Worm (Caenorhabditis elegans): Measurements from ENCODE around the gene coq-2.
A peak's percentile ranks its signal among the peaks of the same experiment; 100 is the strongest.

Gene coq-2

DNA sequence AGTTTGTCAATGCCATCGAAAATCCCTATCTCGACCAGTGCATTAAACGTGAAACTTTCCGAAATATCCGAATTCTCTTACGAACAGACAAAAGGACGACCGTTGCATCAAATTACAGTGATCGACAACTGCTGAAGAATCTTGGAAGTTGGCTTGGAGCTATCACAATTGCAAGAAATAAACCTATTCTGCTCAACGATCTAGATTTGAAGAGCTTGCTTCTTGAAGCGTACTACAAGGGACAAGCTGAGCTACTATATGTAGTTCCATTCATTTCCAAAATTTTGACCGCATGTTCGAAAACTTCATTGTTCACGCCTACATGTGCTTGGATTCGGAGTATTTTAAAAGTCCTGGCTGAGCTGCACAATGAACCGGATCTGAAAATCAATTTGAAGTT is 18.2 kb downstream of the coq-2 start:
- TF ChIP-seq spr-3 (GFP tag; optimal IDR thresholded peaks at IDR 0.05) (no peak), aha-1 (tag) (peak; percentile 95), unc-62 (GFP tag; optimal IDR thresholded peaks at IDR 0.05 in 1 of 2) (peak in 1 of 2 experiments; percentile 85), unc-62 (tag; optimal IDR thresholded peaks at IDR 0.05) (no peak)

DNA sequence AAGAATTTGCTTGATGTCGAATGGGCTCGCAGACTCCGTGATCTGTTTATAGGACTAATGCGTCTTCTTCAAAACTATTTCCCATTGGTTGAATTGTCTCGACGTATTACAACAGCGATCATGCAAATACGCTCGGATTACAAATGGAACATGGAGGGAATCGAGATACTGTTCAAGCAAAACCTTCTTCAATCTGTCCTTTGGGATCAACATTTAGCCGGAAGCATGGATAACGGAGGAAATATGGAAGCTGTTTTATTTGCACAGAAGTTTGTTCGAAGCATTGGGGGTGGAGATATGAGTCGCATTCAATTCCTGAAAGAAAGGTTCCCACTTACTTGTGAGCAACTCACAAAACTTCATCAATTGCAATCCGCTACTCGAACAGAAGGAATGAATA is 20.0 kb downstream of the coq-2 start:
- TF ChIP-seq madf-5 (GFP tag; IDR thresholded peaks at IDR 0.05) (no peak), ztf-11 (tag; optimal IDR thresholded peaks at IDR 0.05) (no peak), pha-4 (GFP tag; IDR thresholded peaks at IDR 0.05) (no peak), pha-4 (tag; optimal IDR thresholded peaks at IDR 0.05) (no peak), F44E2.7 (GFP tag; IDR thresholded peaks at IDR 0.05) (no peak), unc-62 (GFP tag; optimal IDR thresholded peaks at IDR 0.05 in 1 of 2) (peak in 1 of 2 experiments; percentile 95), unc-62 (tag; optimal IDR thresholded peaks at IDR 0.05) (no peak), ceh-20 (GFP tag; IDR thresholded peaks at IDR 0.05) (no peak), ceh-62 (tag; optimal IDR thresholded peaks at IDR 0.05) (no peak)

DNA sequence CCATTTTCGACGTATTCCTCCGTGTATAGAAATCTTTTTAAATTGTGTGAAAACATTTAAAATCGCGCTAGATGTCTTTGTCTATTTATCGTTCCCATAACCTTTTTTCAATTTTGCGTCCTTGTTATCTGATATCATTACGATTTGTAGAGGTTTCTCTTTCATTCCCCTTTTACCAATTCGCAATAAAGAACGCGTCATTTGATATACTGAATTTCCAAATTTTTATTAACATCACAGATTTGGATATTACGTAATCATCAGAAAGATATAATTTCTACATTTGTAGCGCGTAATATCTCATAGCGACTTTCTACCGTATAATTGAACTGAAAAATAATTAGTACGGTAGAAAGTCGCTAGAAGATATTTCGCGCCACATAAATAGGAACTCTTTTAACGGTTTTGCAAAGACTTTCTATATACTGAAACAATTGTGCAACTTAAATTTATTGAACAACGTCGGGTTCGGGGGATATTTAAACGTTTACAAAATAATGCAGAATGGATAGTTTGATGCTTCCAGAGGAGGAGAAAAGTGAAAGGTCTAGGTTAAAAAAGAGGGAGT is 23.0 kb downstream of the coq-2 start:
- no peak for TF ChIP-seq F44E2.7 (GFP tag; IDR thresholded peaks at IDR 0.05)
- TF ChIP-seq ceh-20 (GFP tag; IDR thresholded peaks at IDR 0.05): no peak
- TF ChIP-seq mxl-3 (GFP tag; optimal IDR thresholded peaks at IDR 0.05): no peak
- TF ChIP-seq spr-3 (GFP tag; optimal IDR thresholded peaks at IDR 0.05): no peak
- TF ChIP-seq pqm-1 (tag; optimal IDR thresholded peaks at IDR 0.05): no peak
- peak; percentile 43 for TF ChIP-seq F49E8.2 (tag; optimal IDR thresholded peaks at IDR 0.05; ENCODE audit: borderline replicate concordance)
- no peak for TF ChIP-seq attf-4 (tag; optimal IDR thresholded peaks at IDR 0.05)
- no peak for TF ChIP-seq zfp-3 (GFP tag; conservative IDR thresholded peaks at IDR 0.05)
- no peak for TF ChIP-seq daf-8 (GFP tag; IDR thresholded peaks at IDR 0.05)
- no peak for TF ChIP-seq hif-1 (tag; optimal IDR thresholded peaks at IDR 0.05)
- no peak for TF ChIP-seq daf-19 (GFP tag; conservative IDR thresholded peaks at IDR 0.05)
- TF ChIP-seq aha-1 (tag): peak; percentile 9
- TF ChIP-seq Y105C5A.15 (GFP tag; IDR thresholded peaks at IDR 0.05): no peak
- TF ChIP-seq Y5F2A.4 (GFP tag; optimal IDR thresholded peaks at IDR 0.05): no peak
- TF ChIP-seq mdl-1 (tag; optimal IDR thresholded peaks at IDR 0.05): no peak
- 0 out of 2 replicates have a peak, but pooled peaks have one; percentile 28 for TF ChIP-seq Y75B8A.6 (GFP tag; IDR thresholded peaks at IDR 0.05)
- peak; percentile 53; the same call in 1 of the 2 replicates for TF ChIP-seq pha-4 (GFP tag; IDR thresholded peaks at IDR 0.05)
- no peak for TF ChIP-seq pha-4 (tag; optimal IDR thresholded peaks at IDR 0.05)
- TF ChIP-seq mes-2 (tag; optimal IDR thresholded peaks at IDR 0.05; ENCODE audit: poor library complexity, severe bottlenecking): no peak
- TF ChIP-seq rbr-2 (tag; optimal IDR thresholded peaks at IDR 0.05): no peak
- no peak for TF ChIP-seq D1046.2 (GFP tag; IDR thresholded peaks at IDR 0.05)
- no peak for TF ChIP-seq lin-1 (GFP tag; IDR thresholded peaks at IDR 0.05)
- no peak for TF ChIP-seq dmd-6 (GFP tag; IDR thresholded peaks at IDR 0.05)
- no peak for TF ChIP-seq ces-1 (GFP tag; optimal IDR thresholded peaks at IDR 0.05)
- TF ChIP-seq hlh-11 (tag; optimal IDR thresholded peaks at IDR 0.05): no peak
- no peak for TF ChIP-seq tag-97 (GFP tag; IDR thresholded peaks at IDR 0.05)
- no peak for TF ChIP-seq ztf-7 (tag; optimal IDR thresholded peaks at IDR 0.05)
- TF ChIP-seq ctbp-1 (GFP tag; IDR thresholded peaks at IDR 0.05): no peak
- TF ChIP-seq aly-2 (tag; optimal IDR thresholded peaks at IDR 0.05): no peak
- TF ChIP-seq T26A8.4 (GFP tag; IDR thresholded peaks at IDR 0.05): 0 out of 2 replicates have a peak, but pooled peaks have one; percentile 6
- peak in 1 of 2 experiments; percentile 1 for TF ChIP-seq lsy-2 (tag; optimal IDR thresholded peaks at IDR 0.05)
- 0 out of 2 replicates have a peak, but pooled peaks have one; percentile 39 for TF ChIP-seq Y48G9A.11 (GFP tag; IDR thresholded peaks at IDR 0.05)
- no peak for TF ChIP-seq snpc-1.2 (GFP tag; IDR thresholded peaks at IDR 0.05)
- peak; percentile 37; the same call in 1 of the 2 replicates for TF ChIP-seq arid-1 (GFP tag; conservative IDR thresholded peaks at IDR 0.05)
- no peak for TF ChIP-seq zip-2 (tag; optimal IDR thresholded peaks at IDR 0.05)
- no peak for TF ChIP-seq ZK546.5 (tag; optimal IDR thresholded peaks at IDR 0.05)
- TF ChIP-seq cey-2 (tag; optimal IDR thresholded peaks at IDR 0.05; ENCODE audit: borderline replicate concordance, insufficient read depth): no peak
- TF ChIP-seq tra-1 (GFP tag; IDR thresholded peaks at IDR 0.05): no peak
- TF ChIP-seq spr-1 (tag; optimal IDR thresholded peaks at IDR 0.05): no peak
- no peak for TF ChIP-seq dmd-8 (GFP tag; IDR thresholded peaks at IDR 0.05)
- no peak for TF ChIP-seq unc-62 (GFP tag; optimal IDR thresholded peaks at IDR 0.05 in 1 of 2)
- TF ChIP-seq unc-62 (tag; optimal IDR thresholded peaks at IDR 0.05): no peak
- TF ChIP-seq jun-1 (tag; optimal IDR thresholded peaks at IDR 0.05): no peak

All from whole organism, L4 larva.